Worm (Caenorhabditis elegans): ENCODE results near the gene ppk-3.

ppk-3 gene

ce11 chrX:13005730-13006129 lies 30.3 kb upstream of the ppk-3 start:
- TF ChIP-seq nhr-76 (tag; optimal IDR thresholded peaks at IDR 0.05) (no peak), unc-120 (tag; optimal IDR thresholded peaks at IDR 0.05; ENCODE audit: poor library complexity, severe bottlenecking) (no peak), ham-2 (GFP tag; optimal IDR thresholded peaks at IDR 0.05) (no peak), lin-32 (GFP tag; optimal IDR thresholded peaks at IDR 0.05) (no peak), sem-2 (GFP tag; optimal IDR thresholded peaks at IDR 0.05) (no peak), cnd-1 (tag; optimal IDR thresholded peaks at IDR 0.05) (no peak), unc-62 (GFP tag; optimal IDR thresholded peaks at IDR 0.05) (no peak)

ce11 chrX:13004491-13005093 lies 29.1 kb upstream of the ppk-3 start:
- TF ChIP-seq unc-120 (tag; optimal IDR thresholded peaks at IDR 0.05; ENCODE audit: poor library complexity, severe bottlenecking) (no peak), sptf-1 (tag; optimal IDR thresholded peaks at IDR 0.05) (no peak), ham-2 (GFP tag; optimal IDR thresholded peaks at IDR 0.05) (peak; percentile 28), zip-8 (tag; optimal IDR thresholded peaks at IDR 0.05) (peak; percentile 86), elt-1 (tag; optimal IDR thresholded peaks at IDR 0.05; ENCODE audit: borderline replicate concordance, insufficient read depth) (peak; percentile 91)

ce11 chrX:13003092-13003491 lies 27.6 kb upstream of the ppk-3 start:
- TF ChIP-seq blmp-1 (tag; optimal IDR thresholded peaks at IDR 0.05) = peak; percentile 88
- TF ChIP-seq ceh-43 (GFP tag; optimal IDR thresholded peaks at IDR 0.05) = no peak
- TF ChIP-seq mep-1 (tag; optimal IDR thresholded peaks at IDR 0.05) = no peak
- TF ChIP-seq lin-13 (tag; optimal IDR thresholded peaks at IDR 0.05) = no peak

- TF ChIP-seq nhr-2 (tag; optimal IDR thresholded peaks at IDR 0.05) = peak; percentile 79
- TF ChIP-seq nhr-28 (tag; optimal IDR thresholded peaks at IDR 0.05) = no peak
- TF ChIP-seq unc-62 (GFP tag; optimal IDR thresholded peaks at IDR 0.05) = peak; percentile 37
- TF ChIP-seq mab-5 (tag; optimal IDR thresholded peaks at IDR 0.05) = no peak
- TF ChIP-seq elt-1 (tag; optimal IDR thresholded peaks at IDR 0.05; ENCODE audit: borderline replicate concordance, insufficient read depth) = peak; percentile 75
- TF ChIP-seq unc-39 (tag; optimal IDR thresholded peaks at IDR 0.05) = no peak
- TF ChIP-seq zip-8 (tag; optimal IDR thresholded peaks at IDR 0.05) = peak; percentile 76
- no peak for TF ChIP-seq hlh-1 (tag; optimal IDR thresholded peaks at IDR 0.05)
- no peak for TF ChIP-seq drap-1 (GFP tag; optimal IDR thresholded peaks at IDR 0.05)
- no peak for TF ChIP-seq nhr-12 (tag; optimal IDR thresholded peaks at IDR 0.05)
- no peak for TF ChIP-seq sem-2 (GFP tag; optimal IDR thresholded peaks at IDR 0.05)
- TF ChIP-seq ceh-43 (GFP tag; optimal IDR thresholded peaks at IDR 0.05) = no peak
- no peak for TF ChIP-seq nhr-237 (tag; optimal IDR thresholded peaks at IDR 0.05)
- TF ChIP-seq blmp-1 (tag; optimal IDR thresholded peaks at IDR 0.05) = no peak
- TF ChIP-seq ztf-11 (tag; optimal IDR thresholded peaks at IDR 0.05) = no peak
- no peak for TF ChIP-seq snpc-4 (tag; optimal IDR thresholded peaks at IDR 0.05)
Observed at ce11 chrX:13002322-13002721, 26.9 kb upstream of the ppk-3 start.

ce11 chrX:13000837-13001236 lies 25.4 kb upstream of the ppk-3 start:
- TF ChIP-seq unc-62 (GFP tag; optimal IDR thresholded peaks at IDR 0.05) = no peak
- TF ChIP-seq nhr-76 (tag; optimal IDR thresholded peaks at IDR 0.05) = no peak
- no peak for TF ChIP-seq lin-13 (tag; optimal IDR thresholded peaks at IDR 0.05)
- no peak for TF ChIP-seq lin-32 (GFP tag; optimal IDR thresholded peaks at IDR 0.05)
- TF ChIP-seq ceh-43 (GFP tag; optimal IDR thresholded peaks at IDR 0.05) = no peak
- TF ChIP-seq unc-120 (tag; optimal IDR thresholded peaks at IDR 0.05; ENCODE audit: poor library complexity, severe bottlenecking) = no peak
- no peak for TF ChIP-seq elt-3 (tag; optimal IDR thresholded peaks at IDR 0.05)
- no peak for TF ChIP-seq mab-5 (tag; optimal IDR thresholded peaks at IDR 0.05)
- TF ChIP-seq drap-1 (GFP tag; optimal IDR thresholded peaks at IDR 0.05) = no peak
- no peak for TF ChIP-seq mep-1 (tag; optimal IDR thresholded peaks at IDR 0.05)
- TF ChIP-seq nhr-12 (tag; optimal IDR thresholded peaks at IDR 0.05) = no peak
- no peak for TF ChIP-seq ceh-39 (tag; optimal IDR thresholded peaks at IDR 0.05)
- no peak for TF ChIP-seq ztf-11 (tag; optimal IDR thresholded peaks at IDR 0.05)

- TF ChIP-seq zip-8 (tag; optimal IDR thresholded peaks at IDR 0.05) = peak; percentile 66
- no peak for TF ChIP-seq snpc-4 (tag; optimal IDR thresholded peaks at IDR 0.05)
Observed at ce11 chrX:12999567-12999966, 24.1 kb upstream of the ppk-3 start.

ce11 chrX:12996161-12996560 lies 20.7 kb upstream of the ppk-3 start:
- TF ChIP-seq zip-8 (tag; optimal IDR thresholded peaks at IDR 0.05) (peak; percentile 92), unc-120 (tag; optimal IDR thresholded peaks at IDR 0.05; ENCODE audit: poor library complexity, severe bottlenecking) (no peak)
